Worm (Caenorhabditis elegans): ENCODE measurements around the gene T09B9.5.
A peak's percentile ranks its signal among the peaks of the same experiment; 100 is the strongest.

Gene T09B9.5

ce11 chrX:9761266-9761665 is 16.3 kb upstream of the T09B9.5 start, which contains the start of gene T09B9.3:
Gene T09B9.3 (minus strand): TSS chrX:9761366.
- no peak for TF ChIP-seq sea-1 (GFP tag; conservative IDR thresholded peaks at IDR 0.05)
- TF ChIP-seq ama-1 (optimal IDR thresholded peaks at IDR 0.05) = no peak
- no peak for TF ChIP-seq F13C5.2 (tag; optimal IDR thresholded peaks at IDR 0.05)
- TF ChIP-seq ceh-13 (GFP tag; optimal IDR thresholded peaks at IDR 0.05) = no peak
- TF ChIP-seq pes-1 (GFP tag; IDR thresholded peaks at IDR 0.05) = no peak
- TF ChIP-seq ets-7 (tag; optimal IDR thresholded peaks at IDR 0.05) = no peak
- TF ChIP-seq B0310.2 (tag; optimal IDR thresholded peaks at IDR 0.05) = no peak

- TF ChIP-seq tbx-37 (GFP tag; conservative IDR thresholded peaks at IDR 0.05) (no peak), tra-4 (tag; optimal IDR thresholded peaks at IDR 0.05) (no peak), pes-1 (GFP tag; IDR thresholded peaks at IDR 0.05) (no peak), ceh-36 (tag; optimal IDR thresholded peaks at IDR 0.05) (no peak), ceh-13 (GFP tag; optimal IDR thresholded peaks at IDR 0.05) (no peak), F13C5.2 (tag; optimal IDR thresholded peaks at IDR 0.05) (no peak), hmbx-1 (tag; optimal IDR thresholded peaks at IDR 0.05) (no peak), ets-7 (tag; optimal IDR thresholded peaks at IDR 0.05) (no peak), B0310.2 (tag; optimal IDR thresholded peaks at IDR 0.05) (no peak), scrt-1 (GFP tag; IDR thresholded peaks at IDR 0.05) (no peak), ama-1 (optimal IDR thresholded peaks at IDR 0.05) (no peak), tbx-11 (GFP tag; IDR thresholded peaks at IDR 0.05) (no peak), hnd-1 (tag; optimal IDR thresholded peaks at IDR 0.05) (no peak), hmg-4 (GFP tag; optimal IDR thresholded peaks at IDR 0.05) (no peak), flt-1 (GFP tag; IDR thresholded peaks at IDR 0.05) (no peak), aly-1 (tag; optimal IDR thresholded peaks at IDR 0.05) (no peak), sea-1 (GFP tag; conservative IDR thresholded peaks at IDR 0.05) (no peak)
Observed at ce11 chrX:9763903-9764302, 13.7 kb upstream of the T09B9.5 start.

- no peak for TF ChIP-seq hmg-4 (GFP tag; optimal IDR thresholded peaks at IDR 0.05)
Observed at ce11 chrX:9764822-9765221, 12.8 kb upstream of the T09B9.5 start, which contains the start of gene slc-17.9. Gene slc-17.9 (minus strand): TSS chrX:9764922.

- TF ChIP-seq flt-1 (GFP tag; IDR thresholded peaks at IDR 0.05) = 0 out of 2 replicates have a peak, but pooled peaks have one; percentile 19
- TF ChIP-seq tbx-11 (GFP tag; IDR thresholded peaks at IDR 0.05) = no peak
Observed at ce11 chrX:9774323-9774722, 3.3 kb upstream of the T09B9.5 start, which contains the start of gene T09B9.4. Gene T09B9.4 (minus strand): TSS chrX:9774352.

ce11 chrX:9782389-9782939 is 4.9 kb downstream of the T09B9.5 start:
- TF ChIP-seq ama-1 (optimal IDR thresholded peaks at IDR 0.05) (no peak), sea-1 (GFP tag; conservative IDR thresholded peaks at IDR 0.05) (no peak), hmbx-1 (tag; optimal IDR thresholded peaks at IDR 0.05) (no peak), aly-1 (tag; optimal IDR thresholded peaks at IDR 0.05) (no peak), hmg-4 (GFP tag; optimal IDR thresholded peaks at IDR 0.05) (no peak), tra-4 (tag; optimal IDR thresholded peaks at IDR 0.05) (no peak), ceh-13 (GFP tag; optimal IDR thresholded peaks at IDR 0.05) (no peak), ets-7 (tag; optimal IDR thresholded peaks at IDR 0.05) (no peak), hnd-1 (tag; optimal IDR thresholded peaks at IDR 0.05) (no peak), F13C5.2 (tag; optimal IDR thresholded peaks at IDR 0.05) (no peak), tbx-11 (GFP tag; IDR thresholded peaks at IDR 0.05) (no peak), scrt-1 (GFP tag; IDR thresholded peaks at IDR 0.05) (no peak), flt-1 (GFP tag; IDR thresholded peaks at IDR 0.05) (no peak), pes-1 (GFP tag; IDR thresholded peaks at IDR 0.05) (no peak), tbx-37 (GFP tag; conservative IDR thresholded peaks at IDR 0.05) (no peak), ceh-36 (tag; optimal IDR thresholded peaks at IDR 0.05) (no peak)

- TF ChIP-seq hmbx-1 (tag; optimal IDR thresholded peaks at IDR 0.05) (no peak), B0310.2 (tag; optimal IDR thresholded peaks at IDR 0.05) (no peak), hmg-4 (GFP tag; optimal IDR thresholded peaks at IDR 0.05) (no peak), tra-4 (tag; optimal IDR thresholded peaks at IDR 0.05) (no peak), aly-1 (tag; optimal IDR thresholded peaks at IDR 0.05) (no peak), ets-7 (tag; optimal IDR thresholded peaks at IDR 0.05) (no peak), sea-1 (GFP tag; conservative IDR thresholded peaks at IDR 0.05) (no peak), F13C5.2 (tag; optimal IDR thresholded peaks at IDR 0.05) (no peak), ama-1 (optimal IDR thresholded peaks at IDR 0.05) (no peak)
Observed at ce11 chrX:9785865-9786264, 8.3 kb downstream of the T09B9.5 start.

- TF ChIP-seq ceh-13 (GFP tag; optimal IDR thresholded peaks at IDR 0.05) (no peak), pes-1 (GFP tag; IDR thresholded peaks at IDR 0.05) (no peak), flt-1 (GFP tag; IDR thresholded peaks at IDR 0.05) (no peak), ama-1 (optimal IDR thresholded peaks at IDR 0.05) (no peak), F13C5.2 (tag; optimal IDR thresholded peaks at IDR 0.05) (no peak), tbx-37 (GFP tag; conservative IDR thresholded peaks at IDR 0.05) (no peak), ets-7 (tag; optimal IDR thresholded peaks at IDR 0.05) (no peak), aly-1 (tag; optimal IDR thresholded peaks at IDR 0.05) (no peak), scrt-1 (GFP tag; IDR thresholded peaks at IDR 0.05) (no peak), B0310.2 (tag; optimal IDR thresholded peaks at IDR 0.05) (no peak), tra-4 (tag; optimal IDR thresholded peaks at IDR 0.05) (no peak)
Observed at ce11 chrX:9789110-9789509, 11.5 kb downstream of the T09B9.5 start, which contains the start of gene F36G3.1. Gene F36G3.1 (minus strand): TSS chrX:9789210.

ce11 chrX:9794173-9794572 is 16.6 kb downstream of the T09B9.5 start, which contains the start of gene F36G3.2:
Gene F36G3.2 (minus strand): TSS chrX:9794273.
- TF ChIP-seq tra-4 (tag; optimal IDR thresholded peaks at IDR 0.05) = no peak
- no peak for TF ChIP-seq tbx-37 (GFP tag; conservative IDR thresholded peaks at IDR 0.05)
- no peak for TF ChIP-seq B0310.2 (tag; optimal IDR thresholded peaks at IDR 0.05)
- TF ChIP-seq ets-7 (tag; optimal IDR thresholded peaks at IDR 0.05) = no peak
